Fruit fly (Drosophila melanogaster) whole organism, adult: Measurements from ENCODE around the gene CG4461.

Experiments used
- CG11617 ChIP-seq: fragments of 200-800 bp; sonication (Bioruptor generic); optimal IDR thresholded peaks from 2 replicates; lab custom pipeline; 2017; ENCODE audit warnings: mild to moderate bottlenecking, missing biosample characterization, missing genetic modification reagents, missing genetic modification characterization
- CG12768 ChIP-seq: fragments of 200-800 bp; sonication (Bioruptor generic); optimal IDR thresholded peaks from 2 replicates; lab custom pipeline; 2017; ENCODE audit warnings: missing biosample characterization, missing genetic modification characterization, mild to moderate bottlenecking, moderate library complexity, missing genetic modification reagents
- CG14711 ChIP-seq: fragments of 200-800 bp; sonication (Bioruptor generic); optimal IDR thresholded peaks from 2 replicates; lab custom pipeline; 2018; ENCODE audit warnings: missing biosample characterization, mild to moderate bottlenecking, missing genetic modification characterization, moderate library complexity
- CG1620 ChIP-seq: fragments of 200-800 bp; sonication (Bioruptor generic); optimal IDR thresholded peaks from 2 replicates; lab custom pipeline; 2016; ENCODE audit warnings: missing biosample characterization, missing genetic modification characterization
- CG33017 ChIP-seq: fragments of 200-800 bp; sonication (Bioruptor generic); optimal IDR thresholded peaks from 2 replicates; lab custom pipeline; 2018; ENCODE audit warnings: missing biosample characterization, mild to moderate bottlenecking, missing genetic modification characterization, moderate library complexity
- CG5204 ChIP-seq: fragments of 200-800 bp; sonication (Bioruptor generic); optimal IDR thresholded peaks from 2 replicates; lab custom pipeline; 2016; ENCODE audit warnings: missing biosample characterization, missing genetic modification characterization
- CG7045 ChIP-seq: fragments of 200-800 bp; sonication (Bioruptor generic); optimal IDR thresholded peaks from 2 replicates; lab custom pipeline; 2017; ENCODE audit warnings: missing biosample characterization, mild to moderate bottlenecking, missing genetic modification characterization
- CG7101 ChIP-seq: fragments of 200-800 bp; sonication (Bioruptor generic); optimal IDR thresholded peaks from 2 replicates; lab custom pipeline; 2018; ENCODE audit warnings: missing biosample characterization, mild to moderate bottlenecking, missing genetic modification characterization, moderate library complexity
- Clk ChIP-seq: fragments of 200-800 bp; sonication (Bioruptor generic); optimal IDR thresholded peaks from 2 replicates; lab custom pipeline; 2017; ENCODE audit warnings: missing biosample characterization, missing genetic modification characterization
- Crg-1 ChIP-seq: fragments of 200-800 bp; sonication (Bioruptor generic); optimal IDR thresholded peaks from 2 replicates; lab custom pipeline; 2016; ENCODE audit warnings: missing biosample characterization, missing genetic modification characterization
- Hr96 ChIP-seq: fragments of 200-800 bp; sonication (Bioruptor generic); optimal IDR thresholded peaks from 2 replicates; lab custom pipeline; 2016; ENCODE audit warnings: missing biosample characterization, missing genetic modification characterization
- Mnt ChIP-seq: fragments of 200-800 bp; sonication (Bioruptor generic); optimal IDR thresholded peaks from 2 replicates; lab custom pipeline; 2016; ENCODE audit warnings: missing biosample characterization, mild to moderate bottlenecking, missing genetic modification characterization
- bab1 ChIP-seq: fragments of 200-800 bp; sonication (Bioruptor generic); optimal IDR thresholded peaks from 3 replicates; lab custom pipeline; 2019; ENCODE audit warnings: missing biosample characterization, mild to moderate bottlenecking, missing genetic modification characterization, moderate library complexity
- cic ChIP-seq: fragments of 200-800 bp; sonication (Bioruptor generic); optimal IDR thresholded peaks from 2 replicates; lab custom pipeline; 2017; ENCODE audit warnings: missing biosample characterization, mild to moderate bottlenecking, missing genetic modification characterization, moderate library complexity
- cnc ChIP-seq, 2 experiments: fragments of >200 bp; optimal IDR thresholded peaks; 2 replicates each; lab custom pipeline; 2017
- kay ChIP-seq: fragments of 200-800 bp; sonication (Bioruptor generic); peaks from one replicate; lab custom pipeline; 2016; ENCODE audit warnings: missing biosample characterization, missing genetic modification characterization, borderline replicate concordance
- ovo ChIP-seq: fragments of 200-800 bp; sonication (Bioruptor generic); optimal IDR thresholded peaks from 2 replicates; lab custom pipeline; 2016; ENCODE audit warnings: missing biosample characterization, missing genetic modification characterization
- pad ChIP-seq: fragments of 200-800 bp; sonication (Bioruptor generic); optimal IDR thresholded peaks from 3 replicates; lab custom pipeline; 2017; ENCODE audit warnings: missing biosample characterization, missing genetic modification characterization, mild to moderate bottlenecking, moderate library complexity, missing genetic modification reagents
- tj ChIP-seq: fragments of 200-800 bp; sonication (Bioruptor generic); optimal IDR thresholded peaks from 3 replicates; lab custom pipeline; 2017; ENCODE audit warnings: missing biosample characterization, mild to moderate bottlenecking, missing genetic modification characterization, moderate library complexity
- toe ChIP-seq: fragments of 200-800 bp; sonication (Bioruptor generic); optimal IDR thresholded peaks from 2 replicates; lab custom pipeline; 2016; ENCODE audit warnings: missing biosample characterization, missing genetic modification characterization

CG4461 gene

dm6 chr3L:9391340-9391980 is 16.2 kb downstream of the CG4461 start:
- peak; percentile 70 for TF ChIP-seq cic (GFP tag; lab: Kevin White, UChicago)
- peak; percentile 33 for TF ChIP-seq CG7045 (GFP tag; lab: Kevin White, UChicago)
- no peak for TF ChIP-seq Mnt (GFP tag; lab: Kevin White, UChicago)
- TF ChIP-seq kay (GFP tag; lab: Kevin White, UChicago) = peak; percentile 84
- TF ChIP-seq tj (GFP tag; lab: Kevin White, UChicago) = peak; percentile 34
- peak; percentile 20 for TF ChIP-seq CG12768 (GFP tag; lab: Kevin White, UChicago)

DNA sequence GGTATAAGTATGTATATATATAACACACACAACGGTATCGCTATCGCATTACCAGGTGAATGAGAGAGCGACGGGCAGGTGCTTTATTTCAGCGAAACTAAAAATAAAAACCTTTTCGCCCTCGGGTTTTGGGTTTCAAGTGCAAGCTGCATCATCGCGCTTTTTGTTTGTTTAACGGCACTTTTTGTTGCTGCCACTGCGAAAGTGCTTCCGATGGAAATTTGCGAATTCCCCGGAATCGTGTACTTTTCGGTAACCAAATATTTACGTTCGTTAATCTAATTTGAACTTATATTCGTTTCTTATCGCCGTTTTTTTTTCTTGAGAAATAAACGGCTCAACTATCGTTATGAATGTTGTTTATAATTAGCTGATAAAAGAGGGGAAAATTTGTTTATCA is 20.8 kb downstream of the CG4461 start:
- TF ChIP-seq CG1620 (GFP tag; lab: Kevin White, UChicago) (no peak), CG7101 (tag; lab: Kevin White, UChicago) (no peak), kay (GFP tag; lab: Kevin White, UChicago) (peak; percentile 95), toe (GFP tag; lab: Kevin White, UChicago) (no peak), Crg-1 (GFP tag; lab: Kevin White, UChicago) (no peak), CG7045 (GFP tag; lab: Kevin White, UChicago) (peak; percentile 9), cic (GFP tag; lab: Kevin White, UChicago) (peak; percentile 76), CG12768 (GFP tag; lab: Kevin White, UChicago) (peak; percentile 49), tj (GFP tag; lab: Kevin White, UChicago) (peak; percentile 91), cnc (optimal IDR thresholded peaks at IDR 0.05; lab: Kevin White, UChicago) (no peak), ovo (peak; percentile 94), pad (GFP tag; lab: Kevin White, UChicago) (peak; percentile 36), CG5204 (GFP tag; lab: Kevin White, UChicago) (no peak)

DNA sequence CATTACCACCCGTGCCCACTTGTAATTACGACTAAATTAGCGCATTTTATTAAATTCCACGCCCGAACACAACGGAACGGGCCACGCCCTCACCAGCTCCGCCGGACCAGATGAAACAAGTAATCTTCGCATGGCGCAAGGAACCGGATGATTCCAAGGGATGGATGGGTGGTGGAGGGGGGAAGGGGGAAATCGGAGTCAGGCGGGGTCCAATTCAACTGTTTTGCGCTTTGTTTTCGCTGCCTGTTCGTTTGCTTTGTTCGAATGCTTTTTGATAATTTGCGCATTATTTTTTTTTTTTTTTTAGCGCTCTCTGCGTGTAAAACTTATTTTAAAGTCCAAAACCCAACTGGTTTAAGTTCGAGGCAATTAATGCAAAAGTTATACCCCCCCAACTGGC is 21.5 kb downstream of the CG4461 start:
- TF ChIP-seq tj (GFP tag; lab: Kevin White, UChicago) = peak; percentile 37
- TF ChIP-seq cnc (optimal IDR thresholded peaks at IDR 0.05; lab: Kevin White, UChicago) = no peak
- TF ChIP-seq cic (GFP tag; lab: Kevin White, UChicago) = no peak

DNA sequence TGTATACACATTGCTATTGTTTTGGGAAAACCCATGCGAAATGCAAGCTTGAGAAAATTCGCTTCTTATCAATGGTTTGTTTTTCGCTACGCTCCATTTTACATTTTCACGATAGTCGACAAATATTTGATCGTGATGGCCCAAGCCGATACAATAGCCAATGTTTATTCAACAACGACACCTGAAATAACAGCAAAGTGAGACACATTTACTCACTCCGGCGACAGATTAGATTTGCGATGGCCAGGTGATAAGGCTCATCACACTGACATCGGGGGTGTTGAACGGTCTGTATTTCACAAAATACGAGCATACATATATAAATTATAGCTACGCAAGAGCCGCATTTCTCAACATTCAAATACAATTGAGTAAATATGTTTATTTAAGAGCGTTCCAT is 21.9 kb downstream of the CG4461 start:
- peak; percentile 36 for TF ChIP-seq toe (GFP tag; lab: Kevin White, UChicago)
- TF ChIP-seq Mnt (GFP tag; lab: Kevin White, UChicago) = peak; percentile 77
- peak; percentile 68 for TF ChIP-seq CG14711 (tag; lab: Kevin White, UChicago)
- TF ChIP-seq Clk (GFP tag; lab: Kevin White, UChicago) = peak; percentile 72
- TF ChIP-seq CG5204 (GFP tag; lab: Kevin White, UChicago) = no peak
- peak; percentile 72 for TF ChIP-seq CG11617 (GFP tag; lab: Kevin White, UChicago)
- no peak for TF ChIP-seq Hr96 (GFP tag; lab: Kevin White, UChicago)
- TF ChIP-seq CG12768 (GFP tag; lab: Kevin White, UChicago) = peak; percentile 94
- TF ChIP-seq cic (GFP tag; lab: Kevin White, UChicago) = peak; percentile 92
- TF ChIP-seq CG1620 (GFP tag; lab: Kevin White, UChicago) = peak; percentile 69
- TF ChIP-seq cnc (optimal IDR thresholded peaks at IDR 0.05; lab: Kevin White, UChicago) = no peak
- TF ChIP-seq pad (GFP tag; lab: Kevin White, UChicago) = peak; percentile 74
- peak; percentile 92 for TF ChIP-seq kay (GFP tag; lab: Kevin White, UChicago)
- peak; percentile 57 for TF ChIP-seq bab1 (GFP tag; lab: Kevin White, UChicago)
- peak; percentile 88 for TF ChIP-seq CG7101 (tag; lab: Kevin White, UChicago)
- peak; percentile 93 for TF ChIP-seq ovo
- peak; percentile 86 for TF ChIP-seq Crg-1 (GFP tag; lab: Kevin White, UChicago)
- TF ChIP-seq CG33017 (tag; lab: Kevin White, UChicago) = peak; percentile 76
- peak; percentile 92 for TF ChIP-seq CG7045 (GFP tag; lab: Kevin White, UChicago)
- TF ChIP-seq tj (GFP tag; lab: Kevin White, UChicago) = no peak

DNA sequence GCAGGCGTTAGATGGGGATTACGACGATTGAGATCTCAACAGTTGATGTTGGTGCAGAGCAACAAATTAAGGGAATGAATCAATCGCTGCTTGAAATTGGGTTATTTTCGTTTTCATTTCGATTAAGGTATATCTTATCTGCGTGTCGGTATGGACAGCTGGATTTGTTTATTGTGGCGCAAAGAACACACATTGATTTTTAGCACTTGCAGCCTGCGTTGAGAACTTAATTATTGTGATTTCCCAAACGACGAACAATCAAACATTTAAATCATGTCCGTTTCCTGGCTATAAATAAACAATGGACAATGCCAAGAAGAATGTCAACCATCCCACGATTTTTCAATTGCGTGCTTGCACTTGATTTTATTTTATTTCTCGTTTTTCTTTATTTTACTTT is 22.8 kb downstream of the CG4461 start:
- TF ChIP-seq ovo = no peak

- TF ChIP-seq CG11617 (GFP tag; lab: Kevin White, UChicago) = no peak
- no peak for TF ChIP-seq CG33017 (tag; lab: Kevin White, UChicago)
- TF ChIP-seq CG7045 (GFP tag; lab: Kevin White, UChicago) = peak; percentile 45
Observed at dm6 chr3L:9398435-9398981, 23.3 kb downstream of the CG4461 start.
